Worm (Caenorhabditis elegans) whole organism, L1 larva: ENCODE measurements around the gene nduv-3.

Experiments used
- C34B4.2 ChIP-seq: sonication (generic microtip); optimal IDR thresholded peaks from 2 replicates; lab custom pipeline; 2017; ENCODE audit warnings: mild to moderate bottlenecking, missing genetic modification characterization, missing compliant biosample characterization
- ama-1 ChIP-seq: fragments of 150-350 bp; optimal IDR thresholded peaks from 2 replicates; lab custom pipeline; 2014
- blmp-1 ChIP-seq: fragments of 150-350 bp; optimal IDR thresholded peaks from 2 replicates; lab custom pipeline; 2014; ENCODE audit warnings: missing biosample characterization, missing genetic modification characterization
- ceh-8 ChIP-seq: fragments of 200-800 bp; sonication (Bioruptor generic); optimal IDR thresholded peaks from 2 replicates; lab custom pipeline; 2018; ENCODE audit warnings: mild to moderate bottlenecking, missing genetic modification characterization, moderate library complexity, missing compliant biosample characterization
- ces-1 ChIP-seq: fragments of 150-350 bp; optimal IDR thresholded peaks from 2 replicates; lab custom pipeline; 2014; ENCODE audit warnings: missing biosample characterization, missing genetic modification reagents, missing genetic modification characterization
- egl-27 ChIP-seq, 2 experiments: fragments of 150-350 bp in 1 of 2; sonication (generic microtip); optimal IDR thresholded peaks; 3 replicates each; lab custom pipeline; 2017 to 2018; ENCODE audit warnings: missing biosample characterization in 2 of 2, missing genetic modification characterization in 2 of 2, missing genetic modification reagents in 2 of 2
- elt-3 ChIP-seq, 6 experiments: fragments of 150-350 bp in 1 of 6; sonication (generic microtip); optimal IDR thresholded peaks; 2 replicates each; lab custom pipeline; 2017 to 2018; ENCODE audit warnings: missing biosample characterization in 6 of 6, missing genetic modification characterization in 6 of 6, inconsistent platforms in 1 of 6
- fos-1 ChIP-seq: fragments of 150-350 bp; optimal IDR thresholded peaks from 2 replicates; lab custom pipeline; 2014; ENCODE audit warnings: missing biosample characterization, missing genetic modification characterization
- lin-39 ChIP-seq: fragments of 150-350 bp; optimal IDR thresholded peaks from 2 replicates; lab custom pipeline; 2014; ENCODE audit warnings: missing biosample characterization, missing genetic modification reagents, missing genetic modification characterization
- lsy-2 ChIP-seq, 2 experiments: fragments of 150-350 bp; optimal IDR thresholded peaks; 2 replicates each; lab custom pipeline; 2014; ENCODE audit warnings: missing biosample characterization in 2 of 2, missing genetic modification characterization in 2 of 2
- nhr-20 ChIP-seq: sonication (generic microtip); optimal IDR thresholded peaks from 2 replicates; lab custom pipeline; 2016; ENCODE audit warnings: mild to moderate bottlenecking, missing genetic modification characterization, missing compliant biosample characterization
- tbx-2 ChIP-seq: sonication (generic microtip); optimal IDR thresholded peaks from 2 replicates; lab custom pipeline; 2016; ENCODE audit warnings: missing genetic modification characterization, missing compliant biosample characterization
- unc-130 ChIP-seq: fragments of 150-350 bp; optimal IDR thresholded peaks from 2 replicates; lab custom pipeline; 2017; ENCODE audit warnings: missing biosample characterization, missing genetic modification characterization, inconsistent platforms
- unc-62 ChIP-seq: fragments of 150-350 bp; optimal IDR thresholded peaks from 2 replicates; lab custom pipeline; 2014; ENCODE audit warnings: missing biosample characterization, missing genetic modification reagents, missing genetic modification characterization

ce11 chrIV:2663953-2664900 is 23.1 kb downstream of the nduv-3 start, which contains the start of gene Y69A2AR.31:
- TF ChIP-seq unc-62 (GFP tag; lab: Kevin White, UChicago) (no peak), unc-130 (tag; lab: Kevin White, UChicago) (no peak), elt-3 (tag; optimal IDR thresholded peaks at IDR 0.05; lab: Kevin White, UChicago) (no peak), blmp-1 (tag; lab: Kevin White, UChicago) (no peak), egl-27 (tag; optimal IDR thresholded peaks at IDR 0.05; lab: Kevin White, UChicago) (no peak), ceh-8 (GFP tag; lab: Kevin White, UChicago) (no peak), lsy-2 (tag; optimal IDR thresholded peaks at IDR 0.05; lab: Kevin White, UChicago) (peak; percentile 31 to 55), ama-1 (lab: Kevin White, UChicago) (no peak), C34B4.2 (no peak), lin-39 (tag; lab: Kevin White, UChicago) (no peak), ces-1 (no peak), nhr-20 (tag; lab: Kevin White, UChicago) (no peak), fos-1 (tag; lab: Kevin White, UChicago) (no peak), tbx-2 (tag; lab: Kevin White, UChicago) (no peak)
